Worm (Caenorhabditis elegans): ENCODE data around the gene dsl-7.
A peak's percentile ranks its signal among the peaks of the same experiment; 100 is the strongest.

dsl-7 gene

ce11 chrV:12992891-12993290 lies at the start of gene dsl-7, which contains the start of gene F15B9.11:
TSS of gene dsl-7 (plus strand) at chrV:12993150.
TSS of gene F15B9.11 (minus strand) at chrV:12992895.
- peak; percentile 17 for TF ChIP-seq elt-1 (tag; optimal IDR thresholded peaks at IDR 0.05)
- peak; percentile 73 for TF ChIP-seq nhr-25 (tag; optimal IDR thresholded peaks at IDR 0.05)
- no peak for TF ChIP-seq mml-1 (tag; optimal IDR thresholded peaks at IDR 0.05)

ce11 chrV:12943399-12943798 lies 49.6 kb upstream of the dsl-7 start:
- TF ChIP-seq lsy-12 (tag; optimal IDR thresholded peaks at IDR 0.05) (no peak), pha-4 (tag; optimal IDR thresholded peaks at IDR 0.05) (no peak), eor-1 (tag; optimal IDR thresholded peaks at IDR 0.05) (no peak), lin-15B (tag; optimal IDR thresholded peaks at IDR 0.05) (no peak), hmg-11 (tag; optimal IDR thresholded peaks at IDR 0.05) (no peak), unc-39 (tag; optimal IDR thresholded peaks at IDR 0.05) (no peak), mdl-1 (tag; optimal IDR thresholded peaks at IDR 0.05) (no peak), ceh-9 (tag; optimal IDR thresholded peaks at IDR 0.05) (no peak), nhr-76 (tag; optimal IDR thresholded peaks at IDR 0.05) (no peak), jun-1 (tag; optimal IDR thresholded peaks at IDR 0.05) (no peak), fos-1 (tag; optimal IDR thresholded peaks at IDR 0.05) (no peak), lin-39 (tag; optimal IDR thresholded peaks at IDR 0.05) (no peak)

- TF ChIP-seq elt-2 (tag; optimal IDR thresholded peaks at IDR 0.05) (no peak), nhr-43 (tag; optimal IDR thresholded peaks at IDR 0.05; ENCODE audit: poor library complexity, severe bottlenecking) (no peak), nhr-77 (tag; optimal IDR thresholded peaks at IDR 0.05) (no peak), nhr-28 (tag; optimal IDR thresholded peaks at IDR 0.05) (no peak), ceh-9 (tag; optimal IDR thresholded peaks at IDR 0.05) (no peak), pha-4 (tag; optimal IDR thresholded peaks at IDR 0.05) (no peak), nhr-12 (tag; optimal IDR thresholded peaks at IDR 0.05) (no peak), lin-15B (tag; optimal IDR thresholded peaks at IDR 0.05) (no peak), daf-12 (tag; optimal IDR thresholded peaks at IDR 0.05) (no peak), skn-1 (tag; optimal IDR thresholded peaks at IDR 0.05) (no peak), nhr-237 (tag; optimal IDR thresholded peaks at IDR 0.05) (no peak), ztf-11 (tag; optimal IDR thresholded peaks at IDR 0.05) (no peak), ceh-16 (tag; optimal IDR thresholded peaks at IDR 0.05) (no peak), nfya-1 (tag; optimal IDR thresholded peaks at IDR 0.05; ENCODE audit: insufficient read depth) (no peak), mml-1 (tag; optimal IDR thresholded peaks at IDR 0.05) (no peak), ama-1 (optimal IDR thresholded peaks at IDR 0.05) (no peak), fos-1 (tag; optimal IDR thresholded peaks at IDR 0.05) (no peak)
These were observed 48.7 kb upstream of the dsl-7 start, which contains the start of gene T16G1.3 for ce11 chrV:12944229-12944628. TSS of gene T16G1.3 (minus strand) at chrV:12944329.

- TF ChIP-seq ztf-4 (tag; optimal IDR thresholded peaks at IDR 0.05) (no peak), ceh-9 (tag; optimal IDR thresholded peaks at IDR 0.05) (no peak), fkh-2 (tag; optimal IDR thresholded peaks at IDR 0.05) (no peak), elt-1 (tag; optimal IDR thresholded peaks at IDR 0.05) (no peak), lin-15B (tag; optimal IDR thresholded peaks at IDR 0.05) (no peak), nfya-1 (tag; optimal IDR thresholded peaks at IDR 0.05; ENCODE audit: insufficient read depth) (no peak), mml-1 (tag; optimal IDR thresholded peaks at IDR 0.05) (no peak)
These were observed 48.2 kb upstream of the dsl-7 start, which contains the start of gene grl-2 for ce11 chrV:12944775-12945174. TSS of gene grl-2 (plus strand) at chrV:12945075.

ce11 chrV:12949607-12950006 lies 43.3 kb upstream of the dsl-7 start, which contains the start of gene T16G1.13:
TSS of gene T16G1.13 (plus strand) at chrV:12949907.
- no peak for TF ChIP-seq elt-1 (tag; optimal IDR thresholded peaks at IDR 0.05)
- no peak for TF ChIP-seq lin-39 (tag; optimal IDR thresholded peaks at IDR 0.05)

ce11 chrV:12950812-12951528 lies 42.0 kb upstream of the dsl-7 start, which contains the start of the genes T16G1.9 and T16G1.18:
TSS of gene T16G1.9 (minus strand) at chrV:12950862.
TSS of gene T16G1.18 (plus strand) at chrV:12951304.
- no peak for TF ChIP-seq mml-1 (tag; optimal IDR thresholded peaks at IDR 0.05)
- TF ChIP-seq nhr-237 (tag; optimal IDR thresholded peaks at IDR 0.05): no peak
- TF ChIP-seq ceh-82 (tag; optimal IDR thresholded peaks at IDR 0.05): no peak
- TF ChIP-seq ceh-9 (tag; optimal IDR thresholded peaks at IDR 0.05): no peak
- peak; percentile 54 for TF ChIP-seq nhr-25 (tag; optimal IDR thresholded peaks at IDR 0.05)
- TF ChIP-seq eor-1 (tag; optimal IDR thresholded peaks at IDR 0.05): no peak
- TF ChIP-seq ceh-16 (tag; optimal IDR thresholded peaks at IDR 0.05): no peak
- no peak for TF ChIP-seq zag-1 (tag; optimal IDR thresholded peaks at IDR 0.05)
- TF ChIP-seq egl-5 (tag; optimal IDR thresholded peaks at IDR 0.05): no peak
- no peak for TF ChIP-seq nfya-1 (tag; optimal IDR thresholded peaks at IDR 0.05; ENCODE audit: insufficient read depth)
- no peak for TF ChIP-seq lsy-12 (tag; optimal IDR thresholded peaks at IDR 0.05)
- TF ChIP-seq elt-1 (tag; optimal IDR thresholded peaks at IDR 0.05): no peak
- TF ChIP-seq pha-4 (tag; optimal IDR thresholded peaks at IDR 0.05): peak; percentile 71
- TF ChIP-seq nhr-77 (tag; optimal IDR thresholded peaks at IDR 0.05): no peak
- no peak for TF ChIP-seq nhr-28 (tag; optimal IDR thresholded peaks at IDR 0.05)
- no peak for TF ChIP-seq egl-27 (tag; optimal IDR thresholded peaks at IDR 0.05)
- TF ChIP-seq elt-2 (tag; optimal IDR thresholded peaks at IDR 0.05): peak; percentile 42
- TF ChIP-seq lin-39 (tag; optimal IDR thresholded peaks at IDR 0.05): peak; percentile 4
- peak; percentile 18 for TF ChIP-seq nhr-23 (tag; optimal IDR thresholded peaks at IDR 0.05)
- peak; percentile 6 for TF ChIP-seq nhr-43 (tag; optimal IDR thresholded peaks at IDR 0.05; ENCODE audit: poor library complexity, severe bottlenecking)
- no peak for TF ChIP-seq mdl-1 (tag; optimal IDR thresholded peaks at IDR 0.05)
- no peak for TF ChIP-seq aly-2 (tag; optimal IDR thresholded peaks at IDR 0.05)
- no peak for TF ChIP-seq R02D3.7 (tag; optimal IDR thresholded peaks at IDR 0.05)
- no peak for TF ChIP-seq fkh-2 (tag; optimal IDR thresholded peaks at IDR 0.05)
- TF ChIP-seq ztf-4 (tag; optimal IDR thresholded peaks at IDR 0.05): no peak
- no peak for TF ChIP-seq ceh-28 (tag; optimal IDR thresholded peaks at IDR 0.05)
- no peak for TF ChIP-seq nhr-11 (tag; optimal IDR thresholded peaks at IDR 0.05)
- no peak for TF ChIP-seq tbx-2 (tag; optimal IDR thresholded peaks at IDR 0.05)
